Worm (Caenorhabditis elegans) whole organism, L4/young adult: Measurements from ENCODE around the gene msp-152.

Experiments
- W03F9.2 ChIP-seq: fragments of 150-350 bp; optimal IDR thresholded peaks from 2 replicates; lab custom pipeline; 2014; ENCODE audit warnings: missing biosample characterization, missing genetic modification characterization
- dao-5 ChIP-seq: sonication (generic microtip); optimal IDR thresholded peaks from 2 replicates; lab custom pipeline; 2016; ENCODE audit warnings: missing genotype, missing genetic modification characterization, moderate library complexity, missing compliant biosample characterization
- him-1 ChIP-seq: sonication (generic microtip); optimal IDR thresholded peaks from 2 replicates; lab custom pipeline; 2016; ENCODE audit warnings: missing genotype, missing genetic modification reagents, missing genetic modification characterization, missing compliant biosample characterization

- no peak for TF ChIP-seq dao-5 (tag; lab: Kevin White, UChicago)
- no peak for TF ChIP-seq him-1
- TF ChIP-seq W03F9.2 (tag; lab: Kevin White, UChicago) = no peak
Observed at ce11 chrII:4941050-4941449, 8.2 kb downstream of the msp-152 start, which contains the start of gene cblc-1.
